Worm (Caenorhabditis elegans) whole organism, late embryonic: ENCODE measurements around the gene R05G9R.1.

ENCODE experiments used
- Y22D7AL.16 ChIP-seq: sonication (generic microtip); optimal IDR thresholded peaks from 2 replicates; lab custom pipeline; 2016; ENCODE audit warnings: missing genetic modification characterization, missing compliant biosample characterization
- ahr-1 ChIP-seq: sonication (generic microtip); optimal IDR thresholded peaks from 2 replicates; lab custom pipeline; 2016; ENCODE audit warnings: missing genetic modification characterization, missing compliant biosample characterization
- ama-1 ChIP-seq: fragments of 150-350 bp; optimal IDR thresholded peaks from 2 replicates; lab custom pipeline; 2014
- pha-4 ChIP-seq: fragments of 150-350 bp; optimal IDR thresholded peaks from 2 replicates; lab custom pipeline; 2018; ENCODE audit warnings: missing biosample characterization, missing genetic modification reagents, missing genetic modification characterization
- sox-2 ChIP-seq: fragments of 200-800 bp; sonication (Bioruptor generic); IDR thresholded peaks from 2 replicates; pipeline ENCODE4 v1.3.6; 2022; ENCODE audit warnings: missing genetic modification reagents, missing genetic modification characterization, missing compliant biosample characterization
- tbx-7 ChIP-seq: sonication (generic microtip); optimal IDR thresholded peaks from 2 replicates; lab custom pipeline; 2016; ENCODE audit warnings: missing genotype, missing genetic modification characterization, missing compliant biosample characterization

DNA sequence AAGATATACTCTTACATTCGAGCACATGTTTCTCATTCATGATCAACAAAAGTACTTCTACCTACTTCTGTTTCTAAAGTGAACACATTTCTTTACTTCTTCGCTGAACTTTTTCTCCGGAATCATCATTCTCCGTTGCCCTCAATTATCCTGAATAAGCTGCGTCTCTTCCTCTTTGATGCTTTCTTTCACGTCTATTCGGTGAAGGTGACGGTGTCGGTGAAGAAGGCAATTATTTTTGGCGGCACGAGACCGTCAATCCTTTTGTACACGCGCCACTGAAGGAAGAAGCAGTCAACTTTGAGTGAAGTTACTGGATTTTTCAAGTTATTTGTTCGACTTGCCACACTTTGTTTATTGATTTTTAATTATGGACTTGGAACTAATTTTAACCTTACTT, 17.7 kb upstream of the R05G9R.1 start, which contains the start of gene abch-1:
- no peak for TF ChIP-seq tbx-7 (tag; lab: Kevin White, UChicago)
- TF ChIP-seq ahr-1 (tag; lab: Kevin White, UChicago) = no peak
- no peak for TF ChIP-seq ama-1 (lab: Kevin White, UChicago)
- no peak for TF ChIP-seq sox-2 (GFP tag; lab: Robert Waterston, UW)
- TF ChIP-seq pha-4 (tag; lab: Kevin White, UChicago) = no peak
- TF ChIP-seq Y22D7AL.16 (tag; lab: Kevin White, UChicago) = no peak
